Worm (Caenorhabditis elegans): Measurements from ENCODE around the gene C27B7.6.

C27B7.6 gene

ce11 chrIV:8855963-8856362 is 50.2 kb downstream of the C27B7.6 start, which contains the start of gene T11B7.5:
T11B7.5 (minus strand) TSS chrIV:8856063.
- TF ChIP-seq lsy-2 (tag; optimal IDR thresholded peaks at IDR 0.05) (no peak), F13H6.1 (tag; optimal IDR thresholded peaks at IDR 0.05) (no peak), sma-9 (GFP tag; optimal IDR thresholded peaks at IDR 0.05) (no peak), sma-9 (tag; optimal IDR thresholded peaks at IDR 0.05) (no peak), blmp-1 (tag; optimal IDR thresholded peaks at IDR 0.05; ENCODE audit: insufficient read depth) (no peak), lin-11 (tag; optimal IDR thresholded peaks at IDR 0.05) (no peak), zag-1 (tag; optimal IDR thresholded peaks at IDR 0.05) (no peak), ZK546.5 (tag; optimal IDR thresholded peaks at IDR 0.05) (no peak), nhr-129 (tag; optimal IDR thresholded peaks at IDR 0.05) (no peak), alr-1 (tag; optimal IDR thresholded peaks at IDR 0.05) (no peak), Y55F3AM.14 (GFP tag; optimal IDR thresholded peaks at IDR 0.05) (no peak), ceh-16 (tag; optimal IDR thresholded peaks at IDR 0.05) (no peak), sem-4 (tag; optimal IDR thresholded peaks at IDR 0.05) (no peak)

ce11 chrIV:8853301-8853700 is 52.8 kb downstream of the C27B7.6 start:
- TF ChIP-seq sem-4 (tag; optimal IDR thresholded peaks at IDR 0.05) (no peak), unc-55 (GFP tag; optimal IDR thresholded peaks at IDR 0.05) (no peak), fos-1 (tag; optimal IDR thresholded peaks at IDR 0.05) (no peak)
